Fruit fly (Drosophila melanogaster): ENCODE results near the gene CG13473.

Gene CG13473

dm6 chr3L:14775711-14776660 is 47.4 kb downstream of the CG13473 start, which contains the start of gene mop (continued):
- TF ChIP-seq MBD-R2 (GFP tag; IDR thresholded peaks at IDR 0.05) (peak; percentile 78), CG18476 (GFP tag; optimal IDR thresholded peaks at IDR 0.05) (peak; percentile 28), CG5180 (GFP tag; optimal IDR thresholded peaks at IDR 0.05) (no peak), ftz-f1 (GFP tag; optimal IDR thresholded peaks at IDR 0.05) (no peak), CG2678 (tag; optimal IDR thresholded peaks at IDR 0.05) (no peak), CG18764 (GFP tag; optimal IDR thresholded peaks at IDR 0.05) (peak; percentile 1), Hr51 (GFP tag; optimal IDR thresholded peaks at IDR 0.05) (no peak), lmd (GFP tag; IDR thresholded peaks at IDR 0.05) (peak; percentile 41), gcm2 (GFP tag; optimal IDR thresholded peaks at IDR 0.05) (no peak), sqz (GFP tag; optimal IDR thresholded peaks at IDR 0.05) (no peak), CG31224 (GFP tag; IDR thresholded peaks at IDR 0.05) (peak; percentile 27; the same call in 1 of the 2 replicates), CG2129 (GFP tag; IDR thresholded peaks at IDR 0.05; ENCODE audit: partially characterized antibody) (0 out of 2 replicates have a peak, but pooled peaks have one; percentile 28), ttk (GFP tag; IDR thresholded peaks at IDR 0.05) (peak; percentile 51), CG2116 (GFP tag; optimal IDR thresholded peaks at IDR 0.05) (peak; percentile 29), dysf (GFP tag; IDR thresholded peaks at IDR 0.05) (peak; percentile 46; the same call in 2 of the 3 replicates), Hr3 (GFP tag; optimal IDR thresholded peaks at IDR 0.05) (peak; percentile 33), chinmo (GFP tag; IDR thresholded peaks at IDR 0.05; ENCODE audit: partially characterized antibody) (0 out of 4 replicates have a peak, but pooled peaks have one; percentile 52), Lim3 (GFP tag; IDR thresholded peaks at IDR 0.05) (no peak), Scr (GFP tag; IDR thresholded peaks at IDR 0.05; ENCODE audit: partially characterized antibody) (peak; percentile 71), YL-1 (GFP tag; optimal IDR thresholded peaks at IDR 0.05) (peak; percentile 57), CG18599 (GFP tag; optimal IDR thresholded peaks at IDR 0.05) (peak; percentile 21), Dll (GFP tag; IDR thresholded peaks at IDR 0.05; ENCODE audit: partially characterized antibody) (peak; percentile 74; the same call in 3 of the 4 replicates), Ets65A (GFP tag) (no peak), CG6791 (GFP tag; IDR thresholded peaks at IDR 0.05; ENCODE audit: partially characterized antibody) (peak; percentile 47; the same call in 1 of the 3 replicates), CG11695 (GFP tag; IDR thresholded peaks at IDR 0.05) (0 out of 3 replicates have a peak, but pooled peaks have one; percentile 8), CG34224 (GFP tag; IDR thresholded peaks at IDR 0.05; ENCODE audit: partially characterized antibody) (no peak), ems (GFP tag; optimal IDR thresholded peaks at IDR 0.05) (peak; percentile 23), CG14860 (GFP tag; IDR thresholded peaks at IDR 0.05; ENCODE audit: partially characterized antibody) (peak; percentile 21; the same call in 1 of the 3 replicates), lilli (GFP tag; optimal IDR thresholded peaks at IDR 0.05) (peak; percentile 32), Atf6 (GFP tag; IDR thresholded peaks at IDR 0.05) (peak; percentile 58), ATbp (GFP tag; optimal IDR thresholded peaks at IDR 0.05) (no peak), onecut (GFP tag; IDR thresholded peaks at IDR 0.05) (0 out of 2 replicates have a peak, but pooled peaks have one; percentile 37)
